Fruit fly (Drosophila melanogaster): ENCODE data around the gene csw.
A peak's percentile ranks its signal among the peaks of the same experiment; 100 is the strongest.

The csw gene

DNA sequence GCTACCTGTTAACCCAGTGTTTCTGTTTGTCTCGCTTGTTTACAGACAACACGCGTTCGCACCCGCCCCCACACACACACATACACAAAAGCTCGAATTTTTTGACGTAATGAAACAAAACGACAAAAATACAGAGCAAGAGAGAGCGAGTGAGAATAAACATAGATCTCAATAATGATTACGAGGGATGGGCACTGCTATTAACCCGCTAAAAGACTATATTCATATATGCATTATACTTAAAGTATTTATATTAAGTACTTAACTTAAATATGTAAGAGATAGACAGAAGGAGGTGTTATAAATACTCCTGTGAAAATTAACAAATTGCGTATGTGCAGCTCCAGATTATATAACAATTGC, 47.8 kb downstream of the csw start:
- TF ChIP-seq CG7045 (GFP tag; optimal IDR thresholded peaks at IDR 0.05) (peak; percentile 15), CG11617 (GFP tag; optimal IDR thresholded peaks at IDR 0.05) (peak; percentile 63), kay (GFP tag; ENCODE audit: borderline replicate concordance) (peak; percentile 41), CG7101 (tag; optimal IDR thresholded peaks at IDR 0.05) (peak; percentile 80), cic (GFP tag; optimal IDR thresholded peaks at IDR 0.05) (peak; percentile 25), Hr96 (GFP tag; optimal IDR thresholded peaks at IDR 0.05) (peak; percentile 14), cnc (optimal IDR thresholded peaks at IDR 0.05) (no peak), CG5204 (GFP tag; optimal IDR thresholded peaks at IDR 0.05) (peak; percentile 11), CG1620 (GFP tag; optimal IDR thresholded peaks at IDR 0.05) (peak; percentile 63), toe (GFP tag; optimal IDR thresholded peaks at IDR 0.05) (peak; percentile 10), ovo (GFP tag; optimal IDR thresholded peaks at IDR 0.05) (no peak), Mnt (GFP tag; optimal IDR thresholded peaks at IDR 0.05) (peak; percentile 90), pad (GFP tag; optimal IDR thresholded peaks at IDR 0.05) (no peak), bab1 (GFP tag; optimal IDR thresholded peaks at IDR 0.05) (no peak), CG14711 (tag; optimal IDR thresholded peaks at IDR 0.05) (peak; percentile 62), CG33017 (tag; optimal IDR thresholded peaks at IDR 0.05) (peak; percentile 31), Clk (GFP tag; optimal IDR thresholded peaks at IDR 0.05) (no peak), Crg-1 (GFP tag; optimal IDR thresholded peaks at IDR 0.05) (peak; percentile 49), CG12768 (GFP tag; optimal IDR thresholded peaks at IDR 0.05) (peak; percentile 35), tj (GFP tag; optimal IDR thresholded peaks at IDR 0.05) (peak; percentile 22)

DNA sequence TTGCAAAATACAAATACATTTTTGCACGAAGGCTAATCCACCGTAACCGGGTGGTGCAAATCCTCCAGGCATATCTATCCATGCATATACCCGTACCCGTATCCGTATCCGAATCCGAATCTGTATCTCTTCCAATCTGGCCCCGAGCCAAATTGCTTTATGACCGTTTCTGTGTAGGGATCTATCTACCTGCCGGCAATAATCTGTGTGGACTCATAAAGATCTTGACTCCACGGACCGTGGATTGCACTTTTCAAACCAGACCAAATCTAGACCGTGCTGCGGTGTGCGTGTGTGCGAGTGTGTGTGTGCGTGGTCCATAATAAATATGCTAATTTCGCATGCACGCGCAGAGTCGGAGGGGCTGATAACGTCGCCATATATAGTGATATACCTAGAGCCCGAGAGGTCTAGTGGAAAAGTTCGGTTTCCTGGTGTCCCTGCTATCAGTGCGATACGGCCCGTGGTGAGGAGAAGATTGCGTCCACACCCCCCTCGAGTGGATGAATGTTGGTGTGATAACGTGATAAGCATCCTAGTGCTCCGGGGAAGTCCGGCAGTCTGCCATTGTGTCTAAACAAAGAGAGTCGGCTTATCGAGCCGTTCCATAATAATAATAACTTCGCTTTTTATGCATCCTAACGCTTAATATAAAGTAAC, 48.4 kb downstream of the csw start:
- TF ChIP-seq CG33017 (tag; optimal IDR thresholded peaks at IDR 0.05): no peak
- TF ChIP-seq Mnt (GFP tag; optimal IDR thresholded peaks at IDR 0.05): peak; percentile 73
- TF ChIP-seq Clk (GFP tag; optimal IDR thresholded peaks at IDR 0.05): no peak

DNA sequence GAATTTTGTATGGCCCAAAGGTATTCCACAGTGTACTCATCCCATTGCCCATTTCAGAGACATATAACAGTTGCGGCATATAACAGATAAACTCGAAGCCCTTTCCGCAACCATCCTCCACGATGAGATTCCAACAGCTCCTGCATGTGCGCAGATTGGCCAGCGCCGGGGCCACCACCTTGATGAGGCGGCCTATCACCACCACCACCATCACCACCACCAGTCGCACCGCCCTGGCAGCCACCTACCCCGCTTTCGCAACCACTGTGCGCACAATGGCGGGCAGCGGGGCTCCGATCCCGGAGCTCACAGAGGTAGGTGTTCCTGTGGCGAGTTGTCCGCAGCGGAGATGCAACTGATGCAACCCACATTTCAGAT, 48.9 kb downstream of the csw start:
- no peak for TF ChIP-seq cnc (optimal IDR thresholded peaks at IDR 0.05)
- no peak for TF ChIP-seq Mnt (GFP tag; optimal IDR thresholded peaks at IDR 0.05)
- TF ChIP-seq bab1 (GFP tag; optimal IDR thresholded peaks at IDR 0.05): no peak
- no peak for TF ChIP-seq CG7101 (tag; optimal IDR thresholded peaks at IDR 0.05)
- TF ChIP-seq CG14711 (tag; optimal IDR thresholded peaks at IDR 0.05): no peak
- TF ChIP-seq pad (GFP tag; optimal IDR thresholded peaks at IDR 0.05): no peak
- TF ChIP-seq Hr96 (GFP tag; optimal IDR thresholded peaks at IDR 0.05): no peak
- no peak for TF ChIP-seq kay (GFP tag; ENCODE audit: borderline replicate concordance)
- TF ChIP-seq cic (GFP tag; optimal IDR thresholded peaks at IDR 0.05): no peak

DNA sequence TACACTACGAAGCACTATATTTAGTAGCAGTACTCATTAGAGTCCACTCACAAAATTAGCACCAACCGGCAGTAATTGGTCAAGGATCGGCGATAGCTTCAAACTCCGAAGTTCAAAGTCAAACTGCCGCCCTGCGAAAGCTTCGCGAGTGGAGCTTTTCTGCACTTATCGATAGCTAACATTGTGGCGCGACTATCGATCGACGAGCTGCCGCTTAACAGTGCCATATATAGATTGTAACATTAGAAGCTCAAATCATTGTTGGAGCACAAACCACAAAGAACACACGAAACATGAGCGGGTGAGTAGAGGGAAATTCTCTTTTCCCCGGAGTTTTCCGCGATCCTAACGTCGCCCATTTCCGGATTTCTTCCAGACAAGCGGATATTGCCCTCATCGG, 51.1 kb downstream of the csw start, which contains the start of gene Pgd:
Pgd (plus strand) TSS at position 23 of the 400 bp plus-strand sequence.
- peak; percentile 75 for TF ChIP-seq CG12768 (GFP tag; optimal IDR thresholded peaks at IDR 0.05)
- TF ChIP-seq toe (GFP tag; optimal IDR thresholded peaks at IDR 0.05): no peak
- peak; percentile 4 for TF ChIP-seq Crg-1 (GFP tag; optimal IDR thresholded peaks at IDR 0.05)
- peak; percentile 49 for TF ChIP-seq CG14711 (tag; optimal IDR thresholded peaks at IDR 0.05)
- peak; percentile 19 for TF ChIP-seq Hr96 (GFP tag; optimal IDR thresholded peaks at IDR 0.05)
- TF ChIP-seq bab1 (GFP tag; optimal IDR thresholded peaks at IDR 0.05): peak; percentile 79
- TF ChIP-seq kay (GFP tag; ENCODE audit: borderline replicate concordance): peak; percentile 21
- no peak for TF ChIP-seq CG7045 (GFP tag; optimal IDR thresholded peaks at IDR 0.05)
- TF ChIP-seq cic (GFP tag; optimal IDR thresholded peaks at IDR 0.05): peak; percentile 16
- TF ChIP-seq ovo (GFP tag; optimal IDR thresholded peaks at IDR 0.05): peak; percentile 24

DNA sequence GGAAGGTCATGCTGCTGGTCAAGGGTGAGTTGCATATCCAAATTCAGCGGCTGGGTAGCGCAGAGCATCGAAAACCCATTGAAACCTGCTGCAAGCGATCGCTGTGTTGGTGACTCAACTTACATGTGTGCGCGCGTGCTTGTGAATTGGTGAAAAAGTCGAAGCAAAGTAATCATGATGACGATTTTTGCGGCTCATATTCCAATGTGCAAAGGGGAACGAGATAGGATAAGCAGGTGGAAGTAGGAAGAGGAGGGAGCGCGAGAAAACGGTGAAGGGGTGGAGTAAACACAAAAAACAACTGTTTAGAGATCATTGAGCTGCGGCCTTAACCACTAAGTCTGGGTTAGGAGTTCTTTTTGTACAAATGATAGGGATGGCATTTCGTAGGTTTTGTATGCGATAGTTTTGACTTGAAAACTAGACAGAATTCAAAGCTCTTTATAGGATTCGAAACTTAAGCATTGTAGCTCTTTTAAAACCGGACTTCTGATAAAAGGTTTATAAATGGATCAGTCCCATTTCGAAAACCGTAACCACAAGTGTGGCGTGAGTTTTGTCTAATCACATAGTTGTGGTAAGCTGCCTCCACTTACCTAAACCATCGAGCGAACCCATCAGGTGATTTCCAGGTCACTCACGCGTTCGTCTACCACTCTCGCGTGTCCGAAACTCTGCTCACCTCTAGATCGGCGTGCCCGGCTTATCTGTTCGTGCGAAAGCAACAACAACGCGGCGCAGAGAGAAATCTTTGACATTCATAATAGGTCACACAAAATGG, 51.8 kb downstream of the csw start:
- peak; percentile 80 for TF ChIP-seq kay (GFP tag; ENCODE audit: borderline replicate concordance)
- peak; percentile 5 for TF ChIP-seq CG12768 (GFP tag; optimal IDR thresholded peaks at IDR 0.05)
- TF ChIP-seq Crg-1 (GFP tag; optimal IDR thresholded peaks at IDR 0.05): peak; percentile 68
- peak; percentile 78 for TF ChIP-seq CG11617 (GFP tag; optimal IDR thresholded peaks at IDR 0.05)
- TF ChIP-seq bab1 (GFP tag; optimal IDR thresholded peaks at IDR 0.05): peak; percentile 79
- TF ChIP-seq CG7101 (tag; optimal IDR thresholded peaks at IDR 0.05): peak; percentile 69
- TF ChIP-seq cnc (optimal IDR thresholded peaks at IDR 0.05): no peak
- peak; percentile 77 for TF ChIP-seq CG1620 (GFP tag; optimal IDR thresholded peaks at IDR 0.05)
- peak; percentile 1 for TF ChIP-seq CG7045 (GFP tag; optimal IDR thresholded peaks at IDR 0.05)
- peak; percentile 38 for TF ChIP-seq tj (GFP tag; optimal IDR thresholded peaks at IDR 0.05)
- TF ChIP-seq Mnt (GFP tag; optimal IDR thresholded peaks at IDR 0.05): peak; percentile 59
- TF ChIP-seq Hr96 (GFP tag; optimal IDR thresholded peaks at IDR 0.05): no peak
- TF ChIP-seq ovo (GFP tag; optimal IDR thresholded peaks at IDR 0.05): peak; percentile 32
- TF ChIP-seq pad (GFP tag; optimal IDR thresholded peaks at IDR 0.05): peak; percentile 94
- peak; percentile 61 for TF ChIP-seq CG5204 (GFP tag; optimal IDR thresholded peaks at IDR 0.05)
- no peak for TF ChIP-seq Clk (GFP tag; optimal IDR thresholded peaks at IDR 0.05)
- peak; percentile 39 for TF ChIP-seq toe (GFP tag; optimal IDR thresholded peaks at IDR 0.05)
- TF ChIP-seq cic (GFP tag; optimal IDR thresholded peaks at IDR 0.05): no peak
- no peak for TF ChIP-seq CG14711 (tag; optimal IDR thresholded peaks at IDR 0.05)
- no peak for TF ChIP-seq CG33017 (tag; optimal IDR thresholded peaks at IDR 0.05)

DNA sequence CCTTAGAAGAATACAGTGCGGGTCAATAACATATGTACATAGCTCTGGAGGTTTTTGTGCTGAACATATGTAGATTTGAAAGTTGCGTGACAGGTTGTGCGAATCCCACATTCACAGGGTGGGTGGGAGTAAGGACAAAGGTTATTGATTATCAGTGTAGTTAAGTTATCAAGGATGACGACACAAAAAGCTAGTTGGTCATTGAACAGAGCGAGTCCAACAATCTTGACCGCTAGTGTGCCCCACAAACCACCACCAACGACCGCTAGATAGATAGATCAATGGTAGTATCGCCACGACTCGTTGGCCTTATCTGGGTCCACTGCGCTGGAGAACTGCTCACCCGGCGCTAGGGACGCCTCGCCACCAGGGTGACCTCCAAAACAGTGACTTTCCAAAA, 52.5 kb downstream of the csw start:
- TF ChIP-seq bab1 (GFP tag; optimal IDR thresholded peaks at IDR 0.05): no peak
- peak; percentile 45 for TF ChIP-seq cic (GFP tag; optimal IDR thresholded peaks at IDR 0.05)

Measured in whole organism, adult.